Fruit fly (Drosophila melanogaster): Measurements from ENCODE around the gene CG17361.

DNA sequence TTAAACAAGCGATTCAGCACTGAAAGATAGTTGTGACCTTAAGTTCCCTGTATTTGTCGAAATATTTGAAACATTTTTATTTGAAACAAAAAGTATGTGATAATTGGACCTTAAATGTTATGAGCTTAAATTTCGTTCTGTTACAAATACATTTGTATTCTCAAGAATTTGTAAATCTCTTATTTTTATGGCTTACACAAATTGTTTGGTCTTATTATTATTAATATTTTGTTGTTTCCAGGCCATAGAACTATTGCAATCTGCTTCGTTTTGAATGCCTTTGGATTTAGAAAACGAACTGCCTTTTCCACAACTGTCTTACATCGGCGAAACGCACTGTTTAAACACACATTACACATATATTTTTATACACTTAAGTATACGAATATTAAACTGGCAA lies 37.5 kb downstream of the CG17361 start, which contains the start of gene CG6661:
- TF ChIP-seq CG8478 (optimal IDR thresholded peaks at IDR 0.05): no peak
- no peak for TF ChIP-seq CTCF (optimal IDR thresholded peaks at IDR 0.05)
